Fruit fly (Drosophila melanogaster) whole organism, embryonic: ENCODE measurements around the gene CG15725.
A peak's percentile ranks its signal among the peaks of the same experiment; 100 is the strongest.

Experiments used
- CG1024 ChIP-seq: fragments of 200-800 bp; sonication (Bioruptor generic); IDR thresholded peaks from 2 replicates; pipeline ENCODE4 v1.3.6; 2022; ENCODE audit warnings: missing biosample characterization, missing genetic modification characterization
- CG11093 ChIP-seq: fragments of 200-800 bp; sonication (Bioruptor generic); IDR thresholded peaks from 3 replicates; pipeline ENCODE4 v1.3.6; 2022; ENCODE audit warnings: missing biosample characterization, missing genetic modification characterization
- CG11456 ChIP-seq: fragments of 200-800 bp; sonication (Bioruptor generic); IDR thresholded peaks from 3 replicates; pipeline ENCODE4 v1.3.6; 2022; ENCODE audit warnings: missing biosample characterization, missing genetic modification characterization
- CG1233 ChIP-seq: fragments of 200-800 bp; sonication (Bioruptor generic); optimal IDR thresholded peaks from 4 replicates; lab custom pipeline; 2018; ENCODE audit warnings: missing biosample characterization, mild to moderate bottlenecking, missing genetic modification characterization
- CG14441 ChIP-seq: fragments of 200-800 bp; sonication (Bioruptor generic); IDR thresholded peaks from 2 replicates; pipeline ENCODE4 v1.3.6; 2022; ENCODE audit warnings: missing biosample characterization, missing genetic modification characterization
- CG17361 ChIP-seq: fragments of 200-800 bp; sonication (Bioruptor generic); IDR thresholded peaks from 3 replicates; pipeline ENCODE4 v1.3.6; 2022; ENCODE audit warnings: missing biosample characterization, missing genetic modification characterization
- CG17385 ChIP-seq: fragments of 200-800 bp; sonication (Bioruptor generic); optimal IDR thresholded peaks from 3 replicates; lab custom pipeline; 2018; ENCODE audit warnings: missing biosample characterization, mild to moderate bottlenecking, missing genetic modification characterization
- CG17829 ChIP-seq: fragments of 200-800 bp; optimal IDR thresholded peaks from 2 replicates; lab custom pipeline; 2019; ENCODE audit warnings: missing biosample characterization, mild to moderate bottlenecking, missing genetic modification characterization, moderate library complexity
- CG32767 ChIP-seq: fragments of 200-800 bp; sonication (Bioruptor generic); IDR thresholded peaks from 2 replicates; pipeline ENCODE4 v1.3.6; 2022; ENCODE audit warnings: missing biosample characterization, missing genetic modification characterization
- CG33557 ChIP-seq: fragments of 200-800 bp; sonication (Bioruptor generic); optimal IDR thresholded peaks from 2 replicates; lab custom pipeline; 2019; ENCODE audit warnings: missing biosample characterization, mild to moderate bottlenecking, missing genetic modification characterization, moderate library complexity
- CG34376 ChIP-seq: fragments of 200-800 bp; sonication (Bioruptor generic); optimal IDR thresholded peaks from 2 replicates; lab custom pipeline; 2018; ENCODE audit warnings: missing biosample characterization, mild to moderate bottlenecking, missing genetic modification characterization
- CG3847 ChIP-seq: fragments of 200-800 bp; sonication (Bioruptor generic); IDR thresholded peaks from 2 replicates; pipeline ENCODE4 v1.3.6; 2022; ENCODE audit warnings: missing biosample characterization, missing genetic modification characterization
- CG8089 ChIP-seq: fragments of 200-800 bp; sonication (Bioruptor generic); optimal IDR thresholded peaks from 3 replicates; lab custom pipeline; 2016; ENCODE audit warnings: missing biosample characterization, missing genetic modification characterization
- CG8388 ChIP-seq: fragments of 200-800 bp; sonication (Bioruptor generic); optimal IDR thresholded peaks from 2 replicates; lab custom pipeline; 2019; ENCODE audit warnings: missing biosample characterization, mild to moderate bottlenecking, missing genetic modification characterization, moderate library complexity
- CG9817 ChIP-seq: fragments of 200-800 bp; sonication (Bioruptor generic); optimal IDR thresholded peaks from 2 replicates; lab custom pipeline; 2018; ENCODE audit warnings: missing biosample characterization, mild to moderate bottlenecking, missing genetic modification characterization, moderate library complexity
- CG9932 ChIP-seq: fragments of 200-800 bp; sonication (Bioruptor generic); IDR thresholded peaks from 2 replicates; pipeline ENCODE4 v1.3.6; 2022; ENCODE audit warnings: missing biosample characterization, missing genetic modification characterization
- CTCF ChIP-seq: fragments of 200-800 bp; sonication (Bioruptor generic); optimal IDR thresholded peaks from 2 replicates; lab custom pipeline; 2017; ENCODE audit warnings: missing biosample characterization, mild to moderate bottlenecking, missing genetic modification characterization, moderate library complexity
- Chrac-16 ChIP-seq: fragments of 200-800 bp; sonication (Bioruptor generic); optimal IDR thresholded peaks from 3 replicates; lab custom pipeline; 2016; ENCODE audit warnings: missing biosample characterization, missing genetic modification characterization
- CrebB ChIP-seq: fragments of 200-800 bp; sonication (Bioruptor generic); optimal IDR thresholded peaks from 3 replicates; lab custom pipeline; 2018; ENCODE audit warnings: missing biosample characterization, mild to moderate bottlenecking, missing genetic modification characterization
- Dek ChIP-seq: fragments of 200-800 bp; sonication (Bioruptor generic); optimal IDR thresholded peaks from 3 replicates; lab custom pipeline; 2019; ENCODE audit warnings: missing biosample characterization, mild to moderate bottlenecking, missing genetic modification characterization, moderate library complexity
- Gug ChIP-seq: fragments of 200-800 bp; sonication (Bioruptor generic); IDR thresholded peaks from 4 replicates; pipeline ENCODE4 v1.3.6; 2022; ENCODE audit warnings: missing biosample characterization, missing genetic modification characterization
- Hmx ChIP-seq: fragments of 200-800 bp; sonication (Bioruptor generic); optimal IDR thresholded peaks from 2 replicates; lab custom pipeline; 2016; ENCODE audit warnings: missing biosample characterization, missing genetic modification characterization
- Hr51 ChIP-seq, 2 experiments: fragments of 200-800 bp; sonication (Bioruptor generic); optimal IDR thresholded peaks; 2 replicates in 1 of 2; 3 replicates in 1 of 2; lab custom pipeline; 2016 to 2018; ENCODE audit warnings: missing biosample characterization in 2 of 2, missing genetic modification characterization in 2 of 2, mild to moderate bottlenecking in 1 of 2, moderate library complexity in 1 of 2
- Jarid2 ChIP-seq: fragments of 200-800 bp; sonication (Bioruptor generic); optimal IDR thresholded peaks from 3 replicates; lab custom pipeline; 2017; ENCODE audit warnings: mild to moderate bottlenecking, missing biosample characterization, missing genetic modification reagents, missing genetic modification characterization
- Med ChIP-seq: fragments of 200-800 bp; sonication (Bioruptor generic); peaks from one replicate; lab custom pipeline; 2016; ENCODE audit warnings: missing biosample characterization, missing genetic modification characterization, mild to moderate bottlenecking, inconsistent platforms, moderate library complexity
- Mrtf ChIP-seq: fragments of 200-800 bp; sonication (Bioruptor generic); IDR thresholded peaks from 3 replicates; pipeline ENCODE4 v1.3.6; 2022; ENCODE audit warnings: missing biosample characterization, missing genetic modification characterization
- Nf-YB ChIP-seq: fragments of 200-800 bp; sonication (Bioruptor generic); optimal IDR thresholded peaks from 3 replicates; lab custom pipeline; 2019; ENCODE audit warnings: missing biosample characterization, mild to moderate bottlenecking, missing genetic modification characterization, moderate library complexity
- Optix ChIP-seq: fragments of 200-800 bp; sonication (Bioruptor generic); IDR thresholded peaks from 3 replicates; pipeline ENCODE4 v1.3.6; 2022; ENCODE audit warnings: missing biosample characterization, missing genetic modification characterization
- chinmo ChIP-seq: fragments of 200-800 bp; sonication (Bioruptor generic); IDR thresholded peaks from 4 replicates; pipeline ENCODE4 v1.3.6; 2022; ENCODE audit warnings: missing biosample characterization, missing genetic modification characterization; ENCODE audit not compliant: partially characterized antibody
- ci ChIP-seq: fragments of 200-800 bp; sonication (Bioruptor generic); IDR thresholded peaks from 3 replicates; pipeline ENCODE4 v1.3.6; 2022; ENCODE audit warnings: missing biosample characterization, missing genetic modification characterization
- dmrt11E ChIP-seq: fragments of 200-800 bp; sonication (Bioruptor generic); optimal IDR thresholded peaks from 3 replicates; lab custom pipeline; 2018; ENCODE audit warnings: missing biosample characterization, mild to moderate bottlenecking, missing genetic modification characterization, moderate library complexity
- dpn ChIP-seq, 2 experiments: fragments of 200-800 bp; sonication (Bioruptor generic); optimal IDR thresholded peaks; 3 replicates each; lab custom pipeline; 2016; ENCODE audit warnings: missing biosample characterization in 2 of 2, missing genetic modification characterization in 2 of 2
- gce ChIP-seq: fragments of 200-800 bp; sonication (Bioruptor generic); IDR thresholded peaks from 3 replicates; pipeline ENCODE4 v1.3.6; 2022; ENCODE audit warnings: missing biosample characterization, missing genetic modification characterization
- ken ChIP-seq: fragments of 200-800 bp; sonication (Bioruptor generic); IDR thresholded peaks from 3 replicates; pipeline ENCODE4 v1.3.6; 2022; ENCODE audit warnings: missing biosample characterization, missing genetic modification characterization
- kni ChIP-seq: fragments of 200-800 bp; sonication (Bioruptor generic); optimal IDR thresholded peaks from 3 replicates; lab custom pipeline; 2017; ENCODE audit warnings: mild to moderate bottlenecking, missing biosample characterization, missing genetic modification reagents, missing genetic modification characterization
- lab ChIP-seq: fragments of 200-800 bp; sonication (Bioruptor generic); optimal IDR thresholded peaks from 3 replicates; lab custom pipeline; 2017; ENCODE audit warnings: missing biosample characterization, missing genetic modification characterization, mild to moderate bottlenecking, moderate library complexity, missing genetic modification reagents
- lilli ChIP-seq: fragments of 200-800 bp; sonication (Bioruptor generic); optimal IDR thresholded peaks from 3 replicates; lab custom pipeline; 2016; ENCODE audit warnings: missing biosample characterization, missing genetic modification characterization
- lmd ChIP-seq: fragments of 200-800 bp; sonication (Bioruptor generic); IDR thresholded peaks from 2 replicates; pipeline ENCODE4 v1.3.6; 2022; ENCODE audit warnings: missing biosample characterization, missing genetic modification characterization
- nerfin-1 ChIP-seq: fragments of 200-800 bp; sonication (Bioruptor generic); optimal IDR thresholded peaks from 3 replicates; lab custom pipeline; 2019; ENCODE audit warnings: missing biosample characterization, mild to moderate bottlenecking, missing genetic modification characterization, moderate library complexity
- nerfin-2 ChIP-seq: fragments of 200-800 bp; sonication (Bioruptor generic); IDR thresholded peaks from 2 replicates; pipeline ENCODE4 v1.3.6; 2022; ENCODE audit warnings: missing biosample characterization, missing genetic modification characterization; ENCODE audit not compliant: partially characterized antibody
- pan ChIP-seq, 4 experiments: fragments of >200 bp in 3 of 4; fragments of 200-800 bp in 1 of 4; sonication (Bioruptor generic) in 1 of 4; optimal IDR thresholded peaks in 3 of 4; IDR thresholded peaks in 1 of 4; 2 replicates each; pipeline versions ENCODE4 v1.3.6 to Lab custom; 2017 to 2022; ENCODE audit warnings: missing biosample characterization in 2 of 4, missing genetic modification characterization in 2 of 4, mixed read lengths in 1 of 4
- peb ChIP-seq: fragments of 200-800 bp; sonication (Bioruptor generic); IDR thresholded peaks from 2 replicates; pipeline ENCODE4 v1.3.6; 2022; ENCODE audit warnings: missing biosample characterization, missing genetic modification characterization
- pita ChIP-seq: fragments of 200-800 bp; sonication (Bioruptor generic); optimal IDR thresholded peaks from 2 replicates; lab custom pipeline; 2017; ENCODE audit warnings: missing biosample characterization, mild to moderate bottlenecking, missing genetic modification characterization
- sim ChIP-seq: fragments of 200-800 bp; sonication (Bioruptor generic); IDR thresholded peaks from 2 replicates; pipeline ENCODE4 v1.3.6; 2022; ENCODE audit warnings: missing biosample characterization, missing genetic modification characterization
- slbo ChIP-seq: fragments of 200-800 bp; sonication (Bioruptor generic); IDR thresholded peaks from 2 replicates; pipeline ENCODE4 v1.3.6; 2022; ENCODE audit warnings: missing biosample characterization, missing genetic modification characterization
- trem ChIP-seq: fragments of 200-800 bp; optimal IDR thresholded peaks from 3 replicates; lab custom pipeline; 2019; ENCODE audit warnings: missing biosample characterization, mild to moderate bottlenecking, missing genetic modification characterization, moderate library complexity
- usp ChIP-seq: fragments of >200 bp; optimal IDR thresholded peaks from 2 replicates; lab custom pipeline; 2017; ENCODE audit warnings: missing biosample characterization, missing genetic modification characterization
- z ChIP-seq: fragments of 200-800 bp; sonication (Bioruptor generic); IDR thresholded peaks from 3 replicates; pipeline ENCODE4 v1.3.6; 2022; ENCODE audit warnings: missing biosample characterization, missing genetic modification characterization
- zfh2 ChIP-seq: fragments of 200-800 bp; sonication (Bioruptor generic); optimal IDR thresholded peaks from 2 replicates; lab custom pipeline; 2016; ENCODE audit warnings: missing biosample characterization, missing genetic modification characterization

Gene CG15725

dm6 chrX:12755600-12756373, 50.1 kb downstream of the CG15725 start (continued):
- peak; percentile 88 for TF ChIP-seq CG9932 (GFP tag; lab: Robert Waterston, UW)
- TF ChIP-seq CG32767 (GFP tag; lab: Robert Waterston, UW), result peak; percentile 58; the same call in 1 of the 2 replicates
- TF ChIP-seq CG17385 (GFP tag; lab: Kevin White, UChicago), result peak; percentile 50
- no peak for TF ChIP-seq kni (GFP tag; lab: Kevin White, UChicago)
- peak; percentile 35; the same call in 1 of the 3 replicates for TF ChIP-seq Optix
- TF ChIP-seq dmrt11E (tag; lab: Kevin White, UChicago), result peak; percentile 15
- peak; percentile 71; the same call in 2 of the 3 replicates for TF ChIP-seq CG11093 (GFP tag; lab: Robert Waterston, UW)
- TF ChIP-seq Gug, result peak; percentile 85; the same call in 3 of the 4 replicates
- TF ChIP-seq Mrtf (GFP tag; lab: Robert Waterston, UW), result peak; percentile 80
- TF ChIP-seq ci (GFP tag; lab: Robert Waterston, UW), result peak; percentile 44; the same call in 2 of the 3 replicates
- TF ChIP-seq CG33557 (GFP tag; lab: Kevin White, UChicago), result no peak
- peak; percentile 81 for TF ChIP-seq CG14441 (GFP tag; lab: Robert Waterston, UW)
- TF ChIP-seq Med, result peak; percentile 91
- TF ChIP-seq CG1233 (GFP tag; lab: Kevin White, UChicago), result peak; percentile 73
- TF ChIP-seq lmd, result peak; percentile 88
- no peak for TF ChIP-seq usp
- TF ChIP-seq dpn (GFP tag; optimal IDR thresholded peaks at IDR 0.05; lab: Kevin White, UChicago), result peak; percentile 64 to 68
- TF ChIP-seq CG3847, result peak; percentile 83
- TF ChIP-seq peb, result 0 out of 2 replicates have a peak, but pooled peaks have one; percentile 20
- peak; percentile 77 for TF ChIP-seq Dek (tag; lab: Kevin White, UChicago)
- peak; percentile 93 for TF ChIP-seq slbo
- TF ChIP-seq CG9817, result peak; percentile 71
- TF ChIP-seq CrebB (tag; lab: Kevin White, UChicago), result no peak
- TF ChIP-seq Nf-YB (GFP tag; lab: Kevin White, UChicago), result peak; percentile 66
- peak; percentile 92 for TF ChIP-seq chinmo
- TF ChIP-seq CG34376 (GFP tag; lab: Kevin White, UChicago), result no peak
- TF ChIP-seq Chrac-16 (GFP tag; lab: Kevin White, UChicago), result peak; percentile 66
- TF ChIP-seq z, result no peak
- no peak; the same call in 2 of the 3 replicates for TF ChIP-seq gce (GFP tag; lab: Robert Waterston, UW)
- TF ChIP-seq pita (GFP tag; lab: Kevin White, UChicago), result no peak
- no peak for TF ChIP-seq sim (GFP tag; lab: Robert Waterston, UW)
- peak; percentile 67 for TF ChIP-seq ken (GFP tag; lab: Robert Waterston, UW)
- TF ChIP-seq CG11456 (GFP tag; lab: Robert Waterston, UW), result peak; percentile 79
- TF ChIP-seq CTCF (GFP tag; lab: Kevin White, UChicago), result peak; percentile 2
- TF ChIP-seq lab (GFP tag; lab: Kevin White, UChicago), result peak; percentile 65
- TF ChIP-seq Hmx, result peak; percentile 17
- peak; percentile 77 for TF ChIP-seq lilli (GFP tag; lab: Kevin White, UChicago)
- TF ChIP-seq CG1024 (GFP tag; lab: Robert Waterston, UW), result no peak
- peak; percentile 64 for TF ChIP-seq Jarid2
- no peak for TF ChIP-seq pan (optimal IDR thresholded peaks at IDR 0.05; lab: Kevin White, UChicago)
- peak in 1 of 2 experiments; percentile 70 for TF ChIP-seq pan (GFP tag; optimal IDR thresholded peaks at IDR 0.05 in 1 of 2, IDR thresholded peaks at IDR 0.05 in 1 of 2)
- TF ChIP-seq nerfin-2, result no peak
- no peak for TF ChIP-seq nerfin-1
- TF ChIP-seq CG8388 (GFP tag; lab: Kevin White, UChicago), result peak; percentile 54
- no peak for TF ChIP-seq trem
- peak; percentile 56 for TF ChIP-seq CG17829 (tag; lab: Kevin White, UChicago)
- TF ChIP-seq CG17361 (GFP tag; lab: Robert Waterston, UW), result peak; percentile 88
- TF ChIP-seq zfh2 (GFP tag; lab: Kevin White, UChicago), result peak; percentile 84
- TF ChIP-seq CG8089 (GFP tag; lab: Kevin White, UChicago), result no peak
- TF ChIP-seq Hr51 (GFP tag; optimal IDR thresholded peaks at IDR 0.05; lab: Kevin White, UChicago), result peak; percentile 54 to 79
